Worm (Caenorhabditis elegans) whole organism, L1 larva: Measurements from ENCODE around the gene lgc-42.
A peak's percentile ranks its signal among the peaks of the same experiment; 100 is the strongest.

Source experiments
- aly-2 ChIP-seq: fragments of 150-350 bp; optimal IDR thresholded peaks from 2 replicates; lab custom pipeline; 2014; ENCODE audit warnings: missing biosample characterization, missing genetic modification characterization
- ama-1 ChIP-seq: fragments of 150-350 bp; optimal IDR thresholded peaks from 2 replicates; lab custom pipeline; 2014
- ceh-63 ChIP-seq: fragments of 200-800 bp; sonication (Bioruptor generic); optimal IDR thresholded peaks from 2 replicates; lab custom pipeline; 2018; ENCODE audit warnings: mild to moderate bottlenecking, missing genetic modification characterization, missing compliant biosample characterization
- ceh-8 ChIP-seq: fragments of 200-800 bp; sonication (Bioruptor generic); optimal IDR thresholded peaks from 2 replicates; lab custom pipeline; 2018; ENCODE audit warnings: mild to moderate bottlenecking, missing genetic modification characterization, moderate library complexity, missing compliant biosample characterization
- ceh-82 ChIP-seq, 3 experiments: fragments of 150-350 bp in 1 of 3; sonication (generic microtip) in 2 of 3; optimal IDR thresholded peaks; 2 replicates each; lab custom pipeline; 2014 to 2017; ENCODE audit warnings: missing biosample characterization in 3 of 3, missing genetic modification characterization in 3 of 3
- dsc-1 ChIP-seq: sonication (generic microtip); optimal IDR thresholded peaks from 2 replicates; lab custom pipeline; 2016; ENCODE audit warnings: mild to moderate bottlenecking, missing genetic modification characterization, missing compliant biosample characterization
- egl-27 ChIP-seq, 2 experiments: fragments of 150-350 bp in 1 of 2; sonication (generic microtip); optimal IDR thresholded peaks; 3 replicates each; lab custom pipeline; 2017 to 2018; ENCODE audit warnings: missing biosample characterization in 2 of 2, missing genetic modification characterization in 2 of 2, missing genetic modification reagents in 2 of 2
- elt-2 ChIP-seq: sonication (generic microtip); optimal IDR thresholded peaks from 2 replicates; lab custom pipeline; 2016; ENCODE audit warnings: missing genetic modification characterization, mild to moderate bottlenecking, inconsistent platforms, missing compliant biosample characterization, missing genetic modification reagents
- fkh-4 ChIP-seq: sonication (generic microtip); optimal IDR thresholded peaks from 2 replicates; lab custom pipeline; 2016; ENCODE audit warnings: missing compliant biosample characterization, missing genetic modification characterization, borderline replicate concordance
- grh-1 ChIP-seq: fragments of 200-800 bp; sonication (Bioruptor generic); IDR thresholded peaks from 2 replicates; pipeline ENCODE4 v1.3.6; 2022; ENCODE audit warnings: missing genetic modification reagents, missing genetic modification characterization, missing compliant biosample characterization
- lin-13 ChIP-seq: fragments of 150-350 bp; optimal IDR thresholded peaks from 2 replicates; lab custom pipeline; 2014; ENCODE audit warnings: missing biosample characterization, missing genetic modification reagents, missing genetic modification characterization
- lin-14 ChIP-seq: fragments of 200-800 bp; sonication (Bioruptor generic); optimal IDR thresholded peaks from 2 replicates; lab custom pipeline; 2018; ENCODE audit warnings: mild to moderate bottlenecking, missing genetic modification characterization, moderate library complexity, missing compliant biosample characterization
- lin-15B ChIP-seq: fragments of 150-350 bp; sonication (generic microtip); optimal IDR thresholded peaks from 3 replicates; lab custom pipeline; 2014; ENCODE audit warnings: missing biosample characterization, missing genetic modification characterization
- lsy-2 ChIP-seq, 2 experiments: fragments of 150-350 bp; optimal IDR thresholded peaks; 2 replicates each; lab custom pipeline; 2014; ENCODE audit warnings: missing biosample characterization in 2 of 2, missing genetic modification characterization in 2 of 2
- mep-1 ChIP-seq: fragments of 150-350 bp; optimal IDR thresholded peaks from 2 replicates; lab custom pipeline; 2014; ENCODE audit warnings: missing biosample characterization, missing genetic modification characterization
- nhr-19 ChIP-seq: fragments of 200-800 bp; sonication (Bioruptor generic); conservative IDR thresholded peaks from 2 replicates; pipeline ENCODE4 v1.3.6; 2022; ENCODE audit warnings: missing genetic modification characterization, missing compliant biosample characterization
- nhr-20 ChIP-seq: sonication (generic microtip); optimal IDR thresholded peaks from 2 replicates; lab custom pipeline; 2016; ENCODE audit warnings: mild to moderate bottlenecking, missing genetic modification characterization, missing compliant biosample characterization
- nhr-47 ChIP-seq: sonication (generic microtip); optimal IDR thresholded peaks from 2 replicates; lab custom pipeline; 2016; ENCODE audit warnings: mild to moderate bottlenecking, missing genetic modification characterization, moderate library complexity, missing compliant biosample characterization
- nhr-71 ChIP-seq: sonication (generic microtip); optimal IDR thresholded peaks from 2 replicates; lab custom pipeline; 2016; ENCODE audit warnings: mild to moderate bottlenecking, missing genetic modification characterization, moderate library complexity, missing compliant biosample characterization
- nhr-77 ChIP-seq: fragments of 150-350 bp; optimal IDR thresholded peaks from 2 replicates; lab custom pipeline; 2014; ENCODE audit warnings: missing biosample characterization, missing genetic modification characterization
- nhr-85 ChIP-seq: sonication (generic microtip); peaks from one replicate; lab custom pipeline; 2016; ENCODE audit warnings: missing genetic modification characterization, inconsistent platforms, missing compliant biosample characterization
- nhr-90 ChIP-seq: sonication (generic microtip); optimal IDR thresholded peaks from 2 replicates; lab custom pipeline; 2016; ENCODE audit warnings: mild to moderate bottlenecking, missing genetic modification characterization, missing compliant biosample characterization; ENCODE audit not compliant: poor library complexity
- pqm-1 ChIP-seq: sonication (generic microtip); optimal IDR thresholded peaks from 3 replicates; lab custom pipeline; 2017; ENCODE audit warnings: missing biosample characterization, missing genetic modification characterization
- swsn-7 ChIP-seq: sonication (generic microtip); optimal IDR thresholded peaks from 2 replicates; lab custom pipeline; 2016; ENCODE audit warnings: missing genetic modification characterization, missing compliant biosample characterization
- tlp-1 ChIP-seq: fragments of 150-350 bp; optimal IDR thresholded peaks from 2 replicates; lab custom pipeline; 2014; ENCODE audit warnings: missing biosample characterization, missing genetic modification characterization
- unc-30 ChIP-seq: sonication (generic microtip); optimal IDR thresholded peaks from 2 replicates; lab custom pipeline; 2017; ENCODE audit warnings: missing biosample characterization, missing genetic modification characterization
- vab-15 ChIP-seq: sonication (generic microtip); optimal IDR thresholded peaks from 2 replicates; lab custom pipeline; 2017; ENCODE audit warnings: missing genotype, mild to moderate bottlenecking, missing genetic modification characterization, missing compliant biosample characterization
- ztf-4 ChIP-seq: fragments of 150-350 bp; optimal IDR thresholded peaks from 2 replicates; lab custom pipeline; 2014; ENCODE audit warnings: missing biosample characterization, missing genetic modification characterization

The lgc-42 gene

DNA sequence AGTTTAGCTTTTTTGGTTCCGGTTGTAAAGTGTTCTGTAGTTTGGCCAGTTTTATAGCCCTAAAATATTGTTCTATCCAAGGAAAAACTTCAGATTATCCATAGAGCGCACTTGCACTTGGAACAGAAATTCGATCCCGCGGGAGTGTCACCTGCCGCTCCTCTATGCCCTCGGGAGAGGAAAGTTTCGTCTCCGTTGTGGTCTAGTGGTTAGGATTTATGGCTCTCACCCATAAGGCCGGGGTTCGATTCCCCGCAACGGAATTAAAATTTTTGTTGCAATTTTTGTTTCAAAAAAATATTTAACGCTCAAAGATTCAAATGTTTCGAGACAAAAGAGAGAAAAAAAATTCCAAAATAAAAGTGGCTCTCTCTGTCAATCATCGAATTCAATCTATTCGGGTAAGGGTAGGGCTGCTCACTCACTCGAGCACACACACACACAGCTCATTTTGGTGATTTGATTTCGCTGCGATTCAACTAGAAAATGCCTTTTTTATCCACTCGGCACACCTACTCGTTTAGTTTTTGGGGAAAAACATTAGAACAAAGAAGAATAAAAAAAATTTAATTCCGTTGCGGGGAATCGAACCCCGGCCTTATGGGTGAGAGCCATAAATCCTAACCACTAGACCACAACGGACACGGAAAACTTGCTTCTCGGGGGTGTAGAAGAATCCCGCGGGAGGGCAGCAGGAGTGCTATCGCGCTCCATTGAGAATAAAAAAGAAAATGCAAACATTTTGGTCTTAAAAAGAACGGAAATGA lies 34.8 kb downstream of the lgc-42 start (continued):
- TF ChIP-seq lin-13 (GFP tag; lab: Kevin White, UChicago): peak; percentile 20
- peak; percentile 26 for TF ChIP-seq nhr-47 (tag; lab: Kevin White, UChicago)
- TF ChIP-seq fkh-4 (tag; lab: Kevin White, UChicago): no peak
- no peak for TF ChIP-seq egl-27 (tag; optimal IDR thresholded peaks at IDR 0.05; lab: Kevin White, UChicago)
- peak; percentile 25 for TF ChIP-seq lin-14
- no peak for TF ChIP-seq ztf-4 (tag; lab: Kevin White, UChicago)
- peak; percentile 33 to 44 for TF ChIP-seq lsy-2 (tag; optimal IDR thresholded peaks at IDR 0.05; lab: Kevin White, UChicago)
- TF ChIP-seq nhr-71 (tag; lab: Kevin White, UChicago): peak; percentile 52
- TF ChIP-seq lin-15B (tag; lab: Kevin White, UChicago): peak; percentile 5
- peak; percentile 2 for TF ChIP-seq mep-1 (tag; lab: Kevin White, UChicago)
- TF ChIP-seq vab-15 (tag; lab: Kevin White, UChicago): no peak
- TF ChIP-seq nhr-77 (tag; lab: Kevin White, UChicago): peak; percentile 2
- peak; percentile 40 for TF ChIP-seq ceh-63 (GFP tag; lab: Kevin White, UChicago)
- no peak for TF ChIP-seq aly-2
- TF ChIP-seq ceh-8 (GFP tag; lab: Kevin White, UChicago): no peak
- TF ChIP-seq grh-1: no peak
- peak; percentile 49 for TF ChIP-seq nhr-90
- peak; percentile 40 for TF ChIP-seq nhr-20 (tag; lab: Kevin White, UChicago)
- peak; percentile 63 for TF ChIP-seq nhr-85 (tag; lab: Kevin White, UChicago)
- TF ChIP-seq ceh-82 (tag; optimal IDR thresholded peaks at IDR 0.05; lab: Kevin White, UChicago): peak in 1 of 3 experiments; percentile 19
- no peak for TF ChIP-seq unc-30 (tag; lab: Kevin White, UChicago)
- TF ChIP-seq swsn-7: peak; percentile 3
- TF ChIP-seq, all 84 proteins: peak for 22

DNA sequence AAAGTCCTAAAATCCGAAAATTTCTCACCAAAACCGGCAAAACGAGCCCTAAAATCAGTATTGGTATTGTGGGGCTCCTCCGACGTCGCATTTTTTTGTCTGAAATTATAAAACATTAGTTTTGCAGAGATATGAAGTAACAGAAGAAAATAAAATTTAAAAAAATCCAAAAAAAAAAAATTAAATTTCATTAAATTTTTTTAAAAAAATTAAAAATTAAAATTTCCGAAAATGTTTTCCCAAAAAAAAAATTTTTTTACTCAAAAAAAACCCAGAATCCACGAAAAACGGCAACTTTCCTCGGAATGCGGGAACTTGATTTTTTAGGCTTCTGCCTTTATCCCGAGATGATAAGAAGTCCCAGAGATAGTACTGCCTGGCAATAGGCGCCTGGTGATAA lies 50.2 kb downstream of the lgc-42 start, which contains the start of gene dpy-1:
Gene dpy-1 (minus strand): TSS at position 101 of the 400 bp plus-strand sequence.
- TF ChIP-seq elt-2 (tag; lab: Kevin White, UChicago) (peak; percentile 31), ama-1 (lab: Kevin White, UChicago) (no peak)

DNA sequence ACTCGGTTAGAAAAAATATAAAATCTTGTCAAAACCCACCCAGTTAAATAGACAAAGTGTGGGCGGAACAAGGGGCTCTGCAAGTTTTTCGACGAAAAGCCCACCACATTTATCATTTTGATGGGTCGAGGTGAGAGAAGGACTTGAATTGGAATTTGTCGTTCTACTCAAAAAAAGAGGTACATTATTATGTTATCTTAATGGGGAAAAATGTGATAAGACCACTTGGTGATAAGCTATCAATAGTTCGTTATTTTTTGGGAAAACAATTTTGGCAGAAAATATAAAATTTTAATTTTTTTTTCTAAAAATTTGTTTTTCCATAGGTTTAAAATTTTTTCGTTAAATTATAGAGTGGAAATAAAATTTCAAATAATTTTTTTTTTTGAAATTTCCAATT lies 52.2 kb downstream of the lgc-42 start:
- peak; percentile 64 for TF ChIP-seq elt-2 (tag; lab: Kevin White, UChicago)
- no peak for TF ChIP-seq nhr-19
- peak; percentile 18 for TF ChIP-seq pqm-1 (tag; lab: Kevin White, UChicago)
- peak; percentile 47 for TF ChIP-seq tlp-1 (tag; lab: Kevin White, UChicago)

DNA sequence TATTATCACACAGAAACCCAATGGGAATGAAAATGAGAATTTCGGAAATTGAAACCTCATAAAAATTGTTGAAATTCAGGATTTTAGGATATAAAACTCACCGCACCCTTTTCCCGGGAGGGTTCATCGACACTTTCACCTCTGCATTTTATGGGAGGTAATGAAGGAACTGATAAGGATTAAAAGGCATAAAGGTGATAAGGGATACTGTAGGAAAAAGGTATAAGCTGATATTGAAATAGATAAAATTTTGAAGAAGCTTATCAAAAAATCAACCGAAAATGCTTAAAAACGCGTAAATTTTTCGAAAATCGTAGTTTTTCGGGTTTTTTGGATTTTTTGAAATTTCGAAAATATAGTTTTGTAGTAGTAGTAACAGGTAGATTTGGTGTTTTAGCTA lies 52.8 kb downstream of the lgc-42 start:
- TF ChIP-seq tlp-1 (tag; lab: Kevin White, UChicago): peak; percentile 27
- TF ChIP-seq dsc-1 (tag; lab: Kevin White, UChicago): no peak
- peak; percentile 80 for TF ChIP-seq elt-2 (tag; lab: Kevin White, UChicago)
